Fruit fly (Drosophila melanogaster): Measurements from ENCODE around the gene CG4511.
A peak's percentile ranks its signal among the peaks of the same experiment; 100 is the strongest.

Gene CG4511

DNA sequence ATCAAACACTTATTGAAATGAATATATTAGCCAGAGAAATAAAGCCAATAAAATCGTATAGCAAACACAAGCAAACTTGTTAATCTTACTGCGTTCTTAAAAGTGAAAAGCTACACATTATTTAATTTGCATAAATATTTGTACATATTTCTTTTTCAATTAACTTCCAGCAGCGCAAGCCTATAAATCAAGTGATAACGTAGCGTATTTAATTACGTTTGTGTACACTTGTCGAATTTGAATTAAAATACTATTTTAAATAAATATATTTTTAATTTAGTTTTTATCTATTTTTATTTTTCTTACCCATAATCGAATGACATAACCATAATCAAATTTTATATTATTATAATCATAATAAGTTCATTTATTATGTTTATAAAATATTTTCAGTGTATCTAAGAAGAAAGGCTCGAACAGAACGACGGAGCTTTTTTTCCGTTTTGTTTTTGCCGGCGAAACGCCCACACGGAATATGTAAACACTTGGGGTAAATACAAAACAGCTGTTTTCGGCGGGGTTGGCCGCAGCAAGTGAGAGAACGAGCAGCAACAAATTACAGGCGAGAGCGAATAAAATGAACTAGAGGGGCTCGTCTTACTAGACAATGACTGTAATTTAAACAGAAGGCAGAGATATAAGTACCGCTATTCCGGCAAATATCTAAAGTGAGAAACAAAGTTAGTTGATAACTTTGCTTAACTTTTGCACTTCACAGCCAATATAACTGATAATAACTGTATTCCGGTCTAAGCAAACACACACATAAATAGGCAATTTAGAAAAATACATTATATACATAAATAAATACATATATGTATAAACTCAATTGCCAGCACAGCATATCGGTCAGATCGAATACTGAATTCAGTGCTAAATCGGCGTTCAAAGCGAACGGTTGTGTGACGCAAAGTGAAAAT is 21.5 kb downstream of the CG4511 start, which contains the start of gene Sodh2 (continued):
- peak; percentile 70 for TF ChIP-seq ash1 (GFP tag; optimal IDR thresholded peaks at IDR 0.05)
- peak; percentile 70 for TF ChIP-seq Ada2b (GFP tag; IDR thresholded peaks at IDR 0.05)
- peak; percentile 90 for TF ChIP-seq sug (tag; optimal IDR thresholded peaks at IDR 0.05)
- no peak for TF ChIP-seq Doc2 (GFP tag; IDR thresholded peaks at IDR 0.05)
- peak; percentile 61 for TF ChIP-seq ind (GFP tag; optimal IDR thresholded peaks at IDR 0.05)
- peak; percentile 79 for TF ChIP-seq vvl (GFP tag; IDR thresholded peaks at IDR 0.05)
- peak; percentile 79 for TF ChIP-seq dysf (GFP tag; IDR thresholded peaks at IDR 0.05)
- TF ChIP-seq Camta (GFP tag; optimal IDR thresholded peaks at IDR 0.05) = peak; percentile 29
- no peak for TF ChIP-seq zen (tag; optimal IDR thresholded peaks at IDR 0.05)
- TF ChIP-seq Ssrp (tag; optimal IDR thresholded peaks at IDR 0.05) = peak; percentile 17
- peak; percentile 77 for TF ChIP-seq Mrtf (GFP tag; IDR thresholded peaks at IDR 0.05)
- TF ChIP-seq Nf-YA (GFP tag; IDR thresholded peaks at IDR 0.05) = 0 out of 2 replicates have a peak, but pooled peaks have one; percentile 40
- TF ChIP-seq CoRest (tag; optimal IDR thresholded peaks at IDR 0.05) = peak; percentile 70
- peak; percentile 46; the same call in 1 of the 2 replicates for TF ChIP-seq CG7372 (GFP tag; IDR thresholded peaks at IDR 0.05)
- no peak for TF ChIP-seq emc (GFP tag; optimal IDR thresholded peaks at IDR 0.05)
- peak; percentile 82 for TF ChIP-seq CG11085 (GFP tag; IDR thresholded peaks at IDR 0.05)
- peak; percentile 66 for TF ChIP-seq ara (GFP tag; IDR thresholded peaks at IDR 0.05)
- no peak for TF ChIP-seq dimm (GFP tag; IDR thresholded peaks at IDR 0.05)
- TF ChIP-seq CG17359 (tag; optimal IDR thresholded peaks at IDR 0.05) = peak; percentile 59
- TF ChIP-seq CG17912 (GFP tag; optimal IDR thresholded peaks at IDR 0.05) = peak; percentile 82
- TF ChIP-seq D (optimal IDR thresholded peaks at IDR 0.05) = no peak
- peak; percentile 69 for TF ChIP-seq D (GFP tag; optimal IDR thresholded peaks at IDR 0.05)
- peak; percentile 47 for TF ChIP-seq az2 (GFP tag; optimal IDR thresholded peaks at IDR 0.05)
- peak; percentile 22 for TF ChIP-seq pum (GFP tag; optimal IDR thresholded peaks at IDR 0.05)
- TF ChIP-seq Hey (tag; optimal IDR thresholded peaks at IDR 0.05) = peak; percentile 67
- TF ChIP-seq Bgb (GFP tag; IDR thresholded peaks at IDR 0.05; ENCODE audit: partially characterized antibody) = no peak
- TF ChIP-seq CG12155 (GFP tag; optimal IDR thresholded peaks at IDR 0.05) = peak; percentile 59
- TF ChIP-seq tup (GFP tag; optimal IDR thresholded peaks at IDR 0.05) = peak; percentile 27
- TF ChIP-seq gro (GFP tag; optimal IDR thresholded peaks at IDR 0.05) = peak; percentile 55
- TF ChIP-seq CG2202 (tag; optimal IDR thresholded peaks at IDR 0.05) = peak; percentile 45
- TF ChIP-seq CG9797 (GFP tag; optimal IDR thresholded peaks at IDR 0.05) = peak; percentile 22
- peak in 1 of 2 experiments; percentile 78 for TF ChIP-seq crp (GFP tag; optimal IDR thresholded peaks at IDR 0.05)
- no peak for TF ChIP-seq zen2 (GFP tag; IDR thresholded peaks at IDR 0.05; ENCODE audit: partially characterized antibody)
- TF ChIP-seq CG6689 (GFP tag; IDR thresholded peaks at IDR 0.05) = peak; percentile 70
- peak; percentile 63 for TF ChIP-seq CG2875 (GFP tag; optimal IDR thresholded peaks at IDR 0.05)
- peak; percentile 47; the same call in 1 of the 2 replicates for TF ChIP-seq danr (GFP tag; IDR thresholded peaks at IDR 0.05)
- peak; percentile 40 for TF ChIP-seq Chrac-16 (GFP tag; optimal IDR thresholded peaks at IDR 0.05)
- TF ChIP-seq dpn (GFP tag; optimal IDR thresholded peaks at IDR 0.05) = peak; percentile 39 to 69
- no peak for TF ChIP-seq eve (GFP tag; optimal IDR thresholded peaks at IDR 0.05)
- peak; percentile 17 for TF ChIP-seq CG4617 (GFP tag; optimal IDR thresholded peaks at IDR 0.05; ENCODE audit: borderline replicate concordance)
- TF ChIP-seq dan (GFP tag; IDR thresholded peaks at IDR 0.05) = no peak
- peak; percentile 55 for TF ChIP-seq nom (GFP tag; optimal IDR thresholded peaks at IDR 0.05)
- TF ChIP-seq CG3838 (GFP tag; optimal IDR thresholded peaks at IDR 0.05) = peak; percentile 33
- no peak for TF ChIP-seq Dref (GFP tag; IDR thresholded peaks at IDR 0.05)
- peak; percentile 44 for TF ChIP-seq sisA (GFP tag; IDR thresholded peaks at IDR 0.05)
- TF ChIP-seq CG11695 (GFP tag; IDR thresholded peaks at IDR 0.05) = peak; percentile 70
- peak; percentile 81 for TF ChIP-seq zfh1 (GFP tag; IDR thresholded peaks at IDR 0.05)
- peak; percentile 15 for TF ChIP-seq NK7.1 (GFP tag; optimal IDR thresholded peaks at IDR 0.05)
- TF ChIP-seq CG16779 (GFP tag; IDR thresholded peaks at IDR 0.05) = peak; percentile 81

Data from whole organism, embryonic.